Worm (Caenorhabditis elegans): ENCODE data around the gene F28F5.6.
A peak's percentile ranks its signal among the peaks of the same experiment; 100 is the strongest.

F28F5.6 gene

DNA sequence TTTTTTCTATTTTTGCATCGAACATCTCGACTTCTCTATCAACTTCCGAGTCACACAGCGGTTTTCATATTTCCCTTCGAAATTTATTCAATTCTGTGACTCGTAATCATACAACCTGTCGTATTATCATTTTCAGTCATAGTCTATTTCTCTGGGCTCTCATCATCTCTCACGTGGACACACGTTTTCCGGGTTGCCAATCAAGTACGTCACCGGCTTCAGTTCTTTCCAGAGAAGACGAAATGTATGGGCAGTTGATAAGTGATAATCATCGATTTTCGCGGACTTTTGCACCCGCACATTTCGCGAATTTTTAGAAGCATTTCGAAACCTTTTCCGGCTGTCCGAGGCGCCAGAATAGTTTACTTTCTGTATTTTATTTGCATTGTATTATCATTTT, 31.1 kb upstream of the F28F5.6 start, which contains the start of gene srv-1 (continued):
- no peak for TF ChIP-seq nhr-41 (GFP tag; IDR thresholded peaks at IDR 0.05)
- TF ChIP-seq ztf-7 (tag; optimal IDR thresholded peaks at IDR 0.05) = no peak
- no peak for TF ChIP-seq R02D3.7 (tag; optimal IDR thresholded peaks at IDR 0.05)
- no peak for TF ChIP-seq dmd-8 (GFP tag; IDR thresholded peaks at IDR 0.05)
- no peak for TF ChIP-seq ztf-11 (tag; optimal IDR thresholded peaks at IDR 0.05)
- no peak for TF ChIP-seq arid-1 (GFP tag; conservative IDR thresholded peaks at IDR 0.05)
- no peak for TF ChIP-seq lin-29 (GFP tag; IDR thresholded peaks at IDR 0.05)
- TF ChIP-seq hif-1 (tag; optimal IDR thresholded peaks at IDR 0.05) = no peak
- TF ChIP-seq daf-16 (GFP tag; optimal IDR thresholded peaks at IDR 0.05) = peak in 1 of 2 experiments; percentile 30
- peak; percentile 64 for TF ChIP-seq daf-16 (tag; optimal IDR thresholded peaks at IDR 0.05)
- TF ChIP-seq duxl-1 (tag; optimal IDR thresholded peaks at IDR 0.05; ENCODE audit: poor library complexity) = no peak
- no peak for TF ChIP-seq ceh-82 (tag; optimal IDR thresholded peaks at IDR 0.05)
- TF ChIP-seq T26A8.4 (GFP tag; IDR thresholded peaks at IDR 0.05) = no peak
- TF ChIP-seq Y5F2A.4 (GFP tag; optimal IDR thresholded peaks at IDR 0.05) = no peak
- no peak for TF ChIP-seq ZK337.2 (GFP tag; IDR thresholded peaks at IDR 0.05)
- TF ChIP-seq aly-2 (tag; optimal IDR thresholded peaks at IDR 0.05) = no peak
- TF ChIP-seq sdz-12 (GFP tag; optimal IDR thresholded peaks at IDR 0.05) = no peak
- no peak for TF ChIP-seq ceh-20 (GFP tag; IDR thresholded peaks at IDR 0.05)
- TF ChIP-seq T20F7.1 (GFP tag; optimal IDR thresholded peaks at IDR 0.05) = no peak
- TF ChIP-seq pqm-1 (tag; optimal IDR thresholded peaks at IDR 0.05) = peak; percentile 80
- no peak for TF ChIP-seq set-16 (GFP tag; IDR thresholded peaks at IDR 0.05)
- no peak for TF ChIP-seq nhr-25 (tag; optimal IDR thresholded peaks at IDR 0.05; ENCODE audit: borderline replicate concordance, insufficient read depth)
- no peak for TF ChIP-seq fkh-10 (GFP tag; optimal IDR thresholded peaks at IDR 0.05)
- TF ChIP-seq hlh-11 (tag; optimal IDR thresholded peaks at IDR 0.05) = peak; percentile 91
- no peak for TF ChIP-seq dpl-1 (GFP tag; optimal IDR thresholded peaks at IDR 0.05)
- TF ChIP-seq tra-1 (GFP tag; IDR thresholded peaks at IDR 0.05) = peak; percentile 74; the same call in 1 of the 2 replicates
- peak; percentile 43 for TF ChIP-seq fos-1 (tag; optimal IDR thresholded peaks at IDR 0.05)
- TF ChIP-seq vab-7 (GFP tag; IDR thresholded peaks at IDR 0.05) = no peak
- no peak for TF ChIP-seq daf-19 (GFP tag; conservative IDR thresholded peaks at IDR 0.05)
- 0 out of 2 replicates have a peak, but pooled peaks have one; percentile 32 for TF ChIP-seq php-3 (GFP tag; IDR thresholded peaks at IDR 0.05)
- no peak for TF ChIP-seq mes-2 (tag; optimal IDR thresholded peaks at IDR 0.05; ENCODE audit: poor library complexity, severe bottlenecking)
- no peak for TF ChIP-seq gei-8 (GFP tag; optimal IDR thresholded peaks at IDR 0.05)
- peak in 1 of 2 experiments; percentile 31 for TF ChIP-seq unc-62 (GFP tag; optimal IDR thresholded peaks at IDR 0.05 in 1 of 2)
- TF ChIP-seq unc-62 (tag; optimal IDR thresholded peaks at IDR 0.05) = no peak
- TF ChIP-seq mdt-29 (GFP tag; IDR thresholded peaks at IDR 0.05) = peak; percentile 75
- no peak for TF ChIP-seq F37D6.2 (tag; optimal IDR thresholded peaks at IDR 0.05)
- no peak for TF ChIP-seq attf-4 (tag; optimal IDR thresholded peaks at IDR 0.05)
- no peak for TF ChIP-seq tag-97 (GFP tag; IDR thresholded peaks at IDR 0.05)
- TF ChIP-seq saeg-2 (GFP tag; IDR thresholded peaks at IDR 0.05) = no peak
- TF ChIP-seq nhr-6 (tag; optimal IDR thresholded peaks at IDR 0.05) = no peak
- no peak for TF ChIP-seq ceh-32 (tag; optimal IDR thresholded peaks at IDR 0.05; ENCODE audit: poor library complexity)
- TF ChIP-seq lin-38 (GFP tag; IDR thresholded peaks at IDR 0.05) = no peak
- TF ChIP-seq Y105C5A.15 (GFP tag; IDR thresholded peaks at IDR 0.05) = no peak
- TF ChIP-seq zip-2 (tag; optimal IDR thresholded peaks at IDR 0.05) = no peak
- peak; percentile 86 for TF ChIP-seq lin-1 (GFP tag; IDR thresholded peaks at IDR 0.05)
- no peak for TF ChIP-seq nhr-237 (tag; optimal IDR thresholded peaks at IDR 0.05)
- no peak for TF ChIP-seq lin-39 (tag; optimal IDR thresholded peaks at IDR 0.05)
- TF ChIP-seq F44E2.7 (GFP tag; IDR thresholded peaks at IDR 0.05) = no peak
- TF ChIP-seq ceh-44 (GFP tag; IDR thresholded peaks at IDR 0.05) = no peak
- no peak for TF ChIP-seq nhr-11 (tag; optimal IDR thresholded peaks at IDR 0.05)
- TF ChIP-seq dmd-6 (GFP tag; IDR thresholded peaks at IDR 0.05) = peak; percentile 97
- TF ChIP-seq daf-8 (GFP tag; IDR thresholded peaks at IDR 0.05) = no peak
- TF ChIP-seq mep-1 (tag; optimal IDR thresholded peaks at IDR 0.05) = no peak

Measured in whole organism, L4 larva.